Worm (Caenorhabditis elegans) whole organism, midembryonic: ENCODE results near the gene C25H3.1.

Experiments
- T22C8.4 ChIP-seq: fragments of 200-800 bp; sonication (Bioruptor generic); IDR thresholded peaks from 2 replicates; pipeline ENCODE4 v1.3.6; 2022; ENCODE audit warnings: missing genetic modification characterization, missing compliant biosample characterization
- cog-1 ChIP-seq: sonication (generic microtip); optimal IDR thresholded peaks from 2 replicates; lab custom pipeline; 2016; ENCODE audit warnings: missing genetic modification characterization, missing compliant biosample characterization
- ref-1 ChIP-seq: fragments of 200-800 bp; sonication (Bioruptor generic); conservative IDR thresholded peaks from 2 replicates; pipeline ENCODE4 v1.3.6; 2022; ENCODE audit warnings: missing genetic modification reagents, missing genetic modification characterization, missing compliant biosample characterization
- ztf-23 ChIP-seq: fragments of 200-800 bp; sonication (Bioruptor generic); IDR thresholded peaks from 2 replicates; pipeline ENCODE4 v1.3.6; 2022; ENCODE audit warnings: missing genetic modification reagents, missing genetic modification characterization, missing compliant biosample characterization

ce11 chrII:5727707-5728106 lies 28.8 kb downstream of the C25H3.1 start, which contains the start of gene rab-3:
- TF ChIP-seq ztf-23 (GFP tag; lab: Robert Waterston, UW): no peak
- TF ChIP-seq T22C8.4 (GFP tag; lab: Robert Waterston, UW): no peak
- TF ChIP-seq cog-1: no peak
- no peak for TF ChIP-seq ref-1 (GFP tag; lab: Robert Waterston, UW)
